Fruit fly (Drosophila melanogaster): Measurements from ENCODE around the gene nol.

dm6 chr3L:11113198-11114197 lies 17.1 kb upstream of the nol start, which contains the start of gene Sod1:
- no peak for TF ChIP-seq CG10348 (GFP tag; IDR thresholded peaks at IDR 0.05)
- TF ChIP-seq CG32121 (GFP tag; IDR thresholded peaks at IDR 0.05), result no peak
- TF ChIP-seq EcR (GFP tag; optimal IDR thresholded peaks at IDR 0.05), result peak; percentile 78

Data from whole organism, pupa.